Worm (Caenorhabditis elegans) whole organism, mixed stage, embryonic: Measurements from ENCODE around the gene T26E4.7.

Experiments used
- drap-1 ChIP-seq: fragments of 200-800 bp; sonication (Bioruptor generic); optimal IDR thresholded peaks from 3 replicates; lab custom pipeline; 2018; ENCODE audit warnings: mild to moderate bottlenecking, missing genetic modification characterization, missing compliant biosample characterization
- flh-1 ChIP-seq: fragments of 200-800 bp; sonication (Bioruptor generic); optimal IDR thresholded peaks from 2 replicates; lab custom pipeline; 2018; ENCODE audit warnings: mild to moderate bottlenecking, missing genetic modification characterization, moderate library complexity, missing compliant biosample characterization
- nhr-237 ChIP-seq: fragments of 150-350 bp; optimal IDR thresholded peaks from 2 replicates; lab custom pipeline; 2014; ENCODE audit warnings: missing biosample characterization, missing genetic modification characterization

DNA sequence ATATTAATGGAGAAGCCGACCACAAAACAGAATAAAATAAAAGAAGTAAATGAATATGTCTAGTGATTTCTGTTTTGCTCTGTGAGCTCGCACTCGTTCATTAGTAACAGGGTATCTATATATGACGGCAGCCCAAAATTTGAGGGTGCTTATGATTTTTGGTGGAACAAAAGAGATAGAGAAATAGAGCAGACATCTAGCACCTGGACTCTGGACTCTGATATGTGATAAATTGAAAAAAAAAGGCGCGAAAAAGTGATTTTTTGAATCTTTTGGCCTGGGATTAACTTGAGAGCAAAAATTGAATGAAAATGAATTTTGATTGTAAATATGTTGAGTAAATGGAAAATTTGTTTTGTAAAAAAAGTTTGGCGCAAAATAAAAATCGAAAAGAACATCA lies 16.7 kb upstream of the T26E4.7 start, which contains the start of gene nhr-283:
- TF ChIP-seq flh-1 (GFP tag; lab: Kevin White, UChicago) (no peak), drap-1 (GFP tag; lab: Kevin White, UChicago) (no peak), nhr-237 (tag; lab: Kevin White, UChicago) (no peak)
